Fruit fly (Drosophila melanogaster) ovary, adult (tissue): Measurements from ENCODE around the gene Cyp40.

ENCODE experiments used
- CG17801 ChIP-seq: fragments of 200-800 bp; optimal IDR thresholded peaks from 2 replicates; lab custom pipeline; 2019; ENCODE audit warnings: missing biosample characterization, mild to moderate bottlenecking, missing genetic modification characterization, moderate library complexity; ENCODE audit not compliant: partially characterized antibody

Cyp40 gene

DNA sequence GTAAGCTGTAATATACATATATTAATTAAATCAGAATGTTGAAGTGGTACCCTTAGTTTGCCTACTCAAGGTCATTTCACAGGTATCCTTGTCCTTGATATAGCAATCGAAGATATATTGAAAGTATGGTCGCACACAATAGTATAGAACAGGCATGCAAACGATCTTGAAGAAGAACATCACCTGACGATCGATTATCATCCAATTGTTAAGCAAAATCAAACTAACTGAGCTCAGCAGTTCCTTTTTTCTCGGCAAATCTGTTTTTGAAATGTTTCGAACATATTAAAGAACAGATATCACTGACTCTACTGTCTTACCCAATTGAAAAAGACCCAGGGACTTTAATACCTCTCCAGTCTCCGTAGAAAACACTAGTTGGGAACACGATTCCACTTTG is at the start of gene Cyp40:
TSS of gene Cyp40 (plus strand) at position 301 of the 400 bp plus-strand sequence.
- no peak for TF ChIP-seq CG17801 (GFP tag; lab: Kevin White, UChicago)

- TF ChIP-seq CG17801 (GFP tag; lab: Kevin White, UChicago) = no peak
Observed at dm6 chr3L:9583388-9583787, 45.1 kb upstream of the Cyp40 start.

DNA sequence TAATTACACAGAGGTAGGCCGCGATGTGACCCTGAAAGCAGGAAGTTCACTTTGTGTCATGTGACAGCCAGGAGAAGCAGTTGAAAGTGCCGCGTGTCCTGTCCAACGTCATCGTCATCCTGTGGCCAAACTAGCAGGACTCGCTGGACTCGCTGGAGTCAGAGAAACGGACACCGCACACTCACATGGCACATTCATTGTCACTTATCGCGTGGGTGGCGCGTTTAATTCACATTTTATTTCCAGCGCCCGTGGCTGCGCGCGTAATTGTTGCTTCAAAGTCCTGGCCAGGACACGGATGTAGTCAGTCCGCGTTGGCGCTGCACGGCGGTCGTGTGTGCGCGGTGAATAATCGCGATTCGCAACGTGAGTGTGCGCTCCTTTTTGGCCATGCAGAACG is 31.0 kb upstream of the Cyp40 start, which contains the start of gene Tmc:
TSS of gene Tmc (plus strand) at position 301 of the 400 bp plus-strand sequence.
- no peak for TF ChIP-seq CG17801 (GFP tag; lab: Kevin White, UChicago)

dm6 chr3L:9598688-9599087 is 29.8 kb upstream of the Cyp40 start, which contains the start of gene CG3222:
TSS of gene CG3222 (plus strand) at chr3L:9598988.
- no peak for TF ChIP-seq CG17801 (GFP tag; lab: Kevin White, UChicago)

DNA sequence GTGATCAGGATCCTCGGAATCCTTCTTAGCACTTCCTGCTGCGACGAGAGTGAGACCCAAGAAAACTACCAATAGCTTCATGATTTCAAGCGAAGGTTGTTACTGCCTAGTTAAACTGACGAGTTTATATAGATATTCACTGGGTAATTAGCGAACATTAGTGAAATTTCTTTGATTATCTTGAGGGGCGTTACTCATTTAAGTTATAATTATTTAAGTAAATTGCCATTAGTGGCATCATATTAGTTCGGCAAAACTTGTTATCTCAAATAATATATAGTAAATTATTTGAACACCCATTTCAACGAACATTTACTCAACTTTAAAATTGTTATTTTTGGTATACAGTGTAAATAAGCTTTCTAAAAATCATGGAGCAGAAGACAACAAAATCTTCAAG is 27.3 kb upstream of the Cyp40 start, which contains the start of the genes CG3088 and CG3306:
TSS of gene CG3088 (minus strand) at position 101 of the 400 bp plus-strand sequence.
TSS of gene CG3306 (plus strand) at position 299 of the 400 bp plus-strand sequence.
- TF ChIP-seq CG17801 (GFP tag; lab: Kevin White, UChicago) = no peak

DNA sequence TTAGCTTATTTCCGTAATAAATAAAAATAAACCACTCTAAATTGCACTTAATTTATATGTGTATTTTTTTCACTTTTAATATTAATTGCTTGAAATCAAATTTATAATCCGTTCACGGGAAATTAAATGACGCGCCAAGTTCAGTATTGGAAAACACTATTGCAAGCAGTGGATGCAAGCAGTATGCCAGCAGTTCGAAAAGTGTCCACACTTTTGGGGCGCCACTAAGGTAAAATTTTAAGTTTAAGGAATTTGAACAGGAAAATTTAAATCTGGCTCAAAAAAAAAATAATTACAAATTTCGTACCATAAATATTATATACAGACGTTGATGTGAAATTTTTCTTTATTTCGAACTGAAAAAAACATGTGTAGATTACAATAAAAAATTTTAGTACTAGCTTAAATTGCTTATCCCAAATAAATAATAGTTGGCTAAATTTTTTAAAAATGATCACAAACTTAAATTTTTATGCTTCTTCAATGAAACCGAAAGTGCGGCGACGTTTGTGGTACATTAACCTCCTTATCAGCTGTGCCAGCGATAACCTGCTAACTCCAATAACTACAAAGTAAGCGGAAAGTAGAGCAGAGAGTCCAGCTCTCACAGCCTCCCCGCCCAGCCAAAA is 14.4 kb upstream of the Cyp40 start:
- TF ChIP-seq CG17801 (GFP tag; lab: Kevin White, UChicago) = no peak

DNA sequence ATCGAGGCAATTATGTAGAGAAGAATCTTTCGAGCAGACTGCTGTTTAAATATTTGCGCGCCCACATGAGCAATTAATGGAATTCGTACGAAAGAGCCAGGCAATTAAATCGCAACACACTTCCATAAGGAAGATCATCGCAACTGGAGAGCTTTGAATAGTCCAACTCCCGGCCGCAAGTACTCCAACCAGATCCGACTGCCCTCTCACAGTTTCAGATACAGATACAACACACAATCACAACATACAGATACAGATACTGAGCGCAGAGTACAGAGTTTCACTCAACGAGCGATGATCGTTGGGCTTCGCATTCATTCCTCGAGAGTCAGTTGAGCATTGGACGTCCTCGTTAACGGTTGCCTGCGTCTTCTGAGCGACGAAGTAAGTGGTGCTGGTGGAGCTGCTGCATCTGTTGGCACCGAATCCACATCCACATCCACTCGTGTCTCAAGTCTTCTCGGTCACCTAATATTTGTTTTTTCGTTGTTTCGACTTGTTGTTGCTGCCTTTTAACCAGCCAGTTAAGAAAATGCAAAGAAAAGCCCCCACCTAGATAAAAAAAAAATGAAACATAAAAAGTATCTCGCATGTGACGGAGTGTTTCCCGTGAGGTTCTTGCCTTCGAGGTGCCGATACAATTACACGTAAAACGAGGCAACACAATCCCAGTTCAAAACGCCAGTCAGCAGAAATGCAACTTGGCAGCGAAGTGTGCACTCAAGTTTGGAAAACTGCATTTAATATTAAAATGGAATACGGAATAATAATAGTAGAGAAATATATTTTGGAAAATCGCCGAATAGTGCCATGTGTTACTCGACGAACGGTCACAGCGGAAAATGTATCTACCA is 13.7 kb upstream of the Cyp40 start, which contains the start of gene LanB2:
TSS of gene LanB2 (plus strand) at position 326 of the 854 bp plus-strand sequence.
- TF ChIP-seq CG17801 (GFP tag; lab: Kevin White, UChicago) = no peak

DNA sequence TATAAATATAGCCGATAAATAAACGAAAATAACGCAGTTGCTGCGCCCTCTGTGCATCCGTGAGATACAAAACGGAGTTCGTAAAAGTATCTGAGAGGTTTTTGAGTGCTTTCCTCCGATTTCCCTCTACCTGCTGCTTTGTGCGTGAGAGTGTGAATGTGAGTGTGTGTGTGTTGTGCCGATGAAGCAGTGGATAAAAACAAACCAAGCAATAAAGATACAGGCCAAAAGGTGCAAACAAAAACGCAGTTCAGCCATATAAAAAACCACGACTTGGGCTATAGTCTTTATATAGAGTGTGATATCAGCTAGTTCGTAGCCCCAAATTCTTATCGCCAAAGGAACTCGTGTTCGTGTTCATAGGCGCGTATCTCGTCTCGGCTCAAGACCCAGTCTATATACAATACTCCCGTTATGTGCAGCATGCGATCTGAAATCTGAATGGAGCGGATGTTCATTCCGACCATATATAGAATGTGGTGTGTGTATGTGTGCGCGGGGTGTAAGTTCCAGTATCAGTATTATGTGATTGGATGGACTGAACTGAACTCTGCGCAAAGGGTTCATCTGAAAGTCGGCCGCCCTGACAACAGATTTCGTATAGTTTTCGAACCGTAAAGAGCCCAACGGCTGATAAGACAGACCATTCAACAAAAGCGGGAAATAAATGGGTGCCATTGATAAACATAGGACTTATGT is 12.9 kb upstream of the Cyp40 start:
- TF ChIP-seq CG17801 (GFP tag; lab: Kevin White, UChicago) = no peak

- TF ChIP-seq CG17801 (GFP tag; lab: Kevin White, UChicago) = no peak
Observed at dm6 chr3L:9624014-9624413, 4.5 kb upstream of the Cyp40 start, which contains the start of gene CG3335. TSS of gene CG3335 (plus strand) at chr3L:9624237.

DNA sequence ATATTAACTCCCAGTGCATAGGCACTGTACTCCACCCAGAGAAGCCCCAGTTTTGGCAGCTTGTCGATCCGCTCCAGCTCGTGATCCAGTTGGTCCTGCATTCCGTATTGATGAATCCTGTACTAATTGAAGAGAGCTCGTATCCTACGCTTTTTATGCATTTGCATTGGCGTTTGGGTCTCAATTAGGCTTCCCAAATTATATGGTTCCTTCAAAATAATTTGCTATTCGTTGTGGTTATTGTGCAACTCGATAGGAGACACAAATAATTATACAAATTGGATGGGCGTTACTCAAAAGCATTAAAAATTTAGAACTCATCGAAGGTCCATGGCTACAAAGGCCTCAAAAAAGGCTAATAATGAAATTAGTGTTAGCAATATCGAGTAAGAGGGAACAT is 617 bp downstream of the Cyp40 start, which contains the start of gene Or67b:
TSS of gene Or67b (minus strand) at position 101 of the 400 bp plus-strand sequence.
- no peak for TF ChIP-seq CG17801 (GFP tag; lab: Kevin White, UChicago)

DNA sequence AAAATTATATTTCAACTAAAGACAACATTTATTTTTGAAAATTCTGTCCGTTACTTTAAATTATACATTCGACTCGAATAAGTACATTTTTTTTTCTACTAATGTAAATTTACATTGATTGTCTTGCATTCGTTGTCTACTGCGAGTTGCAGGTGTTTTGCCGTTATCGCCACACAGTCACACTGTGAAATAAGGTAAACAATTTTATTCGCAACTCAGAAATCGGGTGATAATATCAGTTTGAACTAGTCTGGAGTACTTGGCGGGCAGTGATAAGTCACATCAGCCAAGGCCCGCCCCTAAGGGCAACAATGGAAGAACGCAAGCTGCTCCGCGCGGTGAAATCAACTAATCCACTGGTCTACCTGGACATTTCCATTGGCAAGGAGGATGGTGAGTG is 1.4 kb downstream of the Cyp40 start:
- TF ChIP-seq CG17801 (GFP tag; lab: Kevin White, UChicago) = peak; percentile 12

- TF ChIP-seq CG17801 (GFP tag; lab: Kevin White, UChicago) = no peak
Observed at dm6 chr3L:9637812-9638211, 9.3 kb downstream of the Cyp40 start, which contains the start of gene CG8329. TSS of gene CG8329 (plus strand) at chr3L:9638112.

dm6 chr3L:9638971-9639370 is 10.5 kb downstream of the Cyp40 start, which contains the start of gene CG18179:
TSS of gene CG18179 (plus strand) at chr3L:9639271.
- no peak for TF ChIP-seq CG17801 (GFP tag; lab: Kevin White, UChicago)

- TF ChIP-seq CG17801 (GFP tag; lab: Kevin White, UChicago) = no peak
Observed at dm6 chr3L:9640713-9641112, 12.2 kb downstream of the Cyp40 start, which contains the start of gene CG18180. TSS of gene CG18180 (plus strand) at chr3L:9641013.
